Worm (Caenorhabditis elegans) whole organism, young adult: ENCODE data around the gene E02H9.13.

Source experiments
- B0336.3 ChIP-seq: fragments of 200-800 bp; sonication (Bioruptor generic); IDR thresholded peaks from 2 replicates; pipeline ENCODE4 v1.3.6; 2022; ENCODE audit warnings: missing genetic modification characterization, missing compliant biosample characterization
- C06A6.2 ChIP-seq: fragments of 200-800 bp; sonication (Bioruptor generic); conservative IDR thresholded peaks from 2 replicates; pipeline ENCODE4 v1.3.6; 2022; ENCODE audit warnings: missing genetic modification characterization, missing compliant biosample characterization
- F55B11.4 ChIP-seq: sonication (generic microtip); optimal IDR thresholded peaks from 2 replicates; lab custom pipeline; 2016; ENCODE audit warnings: missing compliant biosample characterization, missing genetic modification characterization, borderline replicate concordance; ENCODE audit not compliant: insufficient read depth

- TF ChIP-seq C06A6.2: no peak
- no peak for TF ChIP-seq B0336.3 (GFP tag; lab: Robert Waterston, UW)
- no peak for TF ChIP-seq F55B11.4 (tag; lab: Kevin White, UChicago)
These were observed 13.7 kb downstream of the E02H9.13 start for ce11 chrIII:2424783-2425329.
